Fruit fly (Drosophila melanogaster) whole organism, embryonic: ENCODE data around the gene CG42591.
A peak's percentile ranks its signal among the peaks of the same experiment; 100 is the strongest.

ENCODE experiments used
- Atf6 ChIP-seq: fragments of 200-800 bp; sonication (Bioruptor generic); IDR thresholded peaks from 2 replicates; pipeline ENCODE4 v1.3.6; 2022; ENCODE audit warnings: missing biosample characterization, missing genetic modification characterization
- Blimp-1 ChIP-seq: fragments of 200-800 bp; sonication (Bioruptor generic); optimal IDR thresholded peaks from 3 replicates; lab custom pipeline; 2018; ENCODE audit warnings: missing biosample characterization, missing genetic modification characterization, mild to moderate bottlenecking, moderate library complexity, missing genetic modification reagents
- CG10543 ChIP-seq: fragments of 200-800 bp; sonication (Bioruptor generic); optimal IDR thresholded peaks from 3 replicates; lab custom pipeline; 2017; ENCODE audit warnings: missing biosample characterization, mild to moderate bottlenecking, missing genetic modification characterization, moderate library complexity
- CG12769 ChIP-seq: fragments of 200-800 bp; sonication (Bioruptor generic); optimal IDR thresholded peaks from 2 replicates; lab custom pipeline; 2019; ENCODE audit warnings: missing biosample characterization, mild to moderate bottlenecking, missing genetic modification characterization, moderate library complexity
- CG13296 ChIP-seq: fragments of 200-800 bp; sonication (Bioruptor generic); optimal IDR thresholded peaks from 3 replicates; lab custom pipeline; 2018; ENCODE audit warnings: missing biosample characterization, mild to moderate bottlenecking, missing genetic modification characterization
- CG13894 ChIP-seq: fragments of 200-800 bp; sonication (Bioruptor generic); optimal IDR thresholded peaks from 3 replicates; lab custom pipeline; 2018; ENCODE audit warnings: missing biosample characterization, mild to moderate bottlenecking, missing genetic modification characterization, moderate library complexity
- CG15269 ChIP-seq: fragments of 200-800 bp; sonication (Bioruptor generic); optimal IDR thresholded peaks from 2 replicates; lab custom pipeline; 2018; ENCODE audit warnings: missing biosample characterization, mild to moderate bottlenecking, missing genetic modification characterization, moderate library complexity
- CG1529 ChIP-seq: fragments of 200-800 bp; sonication (Bioruptor generic); optimal IDR thresholded peaks from 3 replicates; lab custom pipeline; 2018; ENCODE audit warnings: missing biosample characterization, missing genetic modification characterization
- CG17361 ChIP-seq: fragments of 200-800 bp; sonication (Bioruptor generic); IDR thresholded peaks from 3 replicates; pipeline ENCODE4 v1.3.6; 2022; ENCODE audit warnings: missing biosample characterization, missing genetic modification characterization
- CG17802 ChIP-seq: fragments of 200-800 bp; sonication (Bioruptor generic); optimal IDR thresholded peaks from 2 replicates; lab custom pipeline; 2018; ENCODE audit warnings: missing biosample characterization, mild to moderate bottlenecking, missing genetic modification characterization, moderate library complexity
- CG2678 ChIP-seq: fragments of 200-800 bp; sonication (Bioruptor generic); optimal IDR thresholded peaks from 3 replicates; lab custom pipeline; 2019; ENCODE audit warnings: missing biosample characterization, mild to moderate bottlenecking, missing genetic modification characterization, moderate library complexity
- CG6813 ChIP-seq: fragments of 200-800 bp; sonication (Bioruptor generic); optimal IDR thresholded peaks from 2 replicates; lab custom pipeline; 2017; ENCODE audit warnings: missing biosample characterization, missing genetic modification characterization, mild to moderate bottlenecking, moderate library complexity, missing genetic modification reagents
- CG8290 ChIP-seq, 3 experiments: fragments of 200-800 bp; sonication (Bioruptor generic); optimal IDR thresholded peaks; 2 replicates each; lab custom pipeline; 2016 to 2019; ENCODE audit warnings: missing biosample characterization in 3 of 3, missing genetic modification characterization in 3 of 3, mild to moderate bottlenecking in 2 of 3, moderate library complexity in 1 of 3
- CoRest ChIP-seq: fragments of 200-800 bp; sonication (Bioruptor generic); optimal IDR thresholded peaks from 3 replicates; lab custom pipeline; 2018; ENCODE audit warnings: missing biosample characterization, mild to moderate bottlenecking, missing genetic modification characterization, moderate library complexity
- Deaf1 ChIP-seq: fragments of 200-800 bp; optimal IDR thresholded peaks from 3 replicates; lab custom pipeline; 2019; ENCODE audit warnings: missing biosample characterization, mild to moderate bottlenecking, missing genetic modification characterization, moderate library complexity
- E2f1 ChIP-seq: fragments of 200-800 bp; sonication (Bioruptor generic); IDR thresholded peaks from 2 replicates; pipeline ENCODE4 v1.3.6; 2022; ENCODE audit warnings: missing biosample characterization, missing genetic modification characterization
- Eip74EF ChIP-seq, 2 experiments: fragments of 200-800 bp in 1 of 2; fragments of >200 bp in 1 of 2; sonication (Bioruptor generic) in 1 of 2; optimal IDR thresholded peaks; 2 replicates each; lab custom pipeline; 2017 to 2019; ENCODE audit warnings: missing biosample characterization in 2 of 2, missing genetic modification characterization in 2 of 2, mild to moderate bottlenecking in 1 of 2, moderate library complexity in 1 of 2
- Fer1 ChIP-seq: fragments of 200-800 bp; sonication (Bioruptor generic); optimal IDR thresholded peaks from 2 replicates; lab custom pipeline; 2017; ENCODE audit warnings: missing biosample characterization, mild to moderate bottlenecking, missing genetic modification characterization
- GATAe ChIP-seq: fragments of 200-800 bp; sonication (Bioruptor generic); conservative IDR thresholded peaks from 2 replicates; pipeline ENCODE4 v1.3.6; 2022; ENCODE audit warnings: missing biosample characterization, missing genetic modification characterization
- Hey ChIP-seq: fragments of 200-800 bp; sonication (Bioruptor generic); optimal IDR thresholded peaks from 3 replicates; lab custom pipeline; 2018; ENCODE audit warnings: missing biosample characterization, mild to moderate bottlenecking, missing genetic modification characterization
- Med ChIP-seq: fragments of 200-800 bp; sonication (Bioruptor generic); peaks from one replicate; lab custom pipeline; 2016; ENCODE audit warnings: missing biosample characterization, missing genetic modification characterization, mild to moderate bottlenecking, inconsistent platforms, moderate library complexity
- Pdp1 ChIP-seq, 2 experiments: fragments of 200-800 bp; sonication (Bioruptor generic); optimal IDR thresholded peaks; 3 replicates each; lab custom pipeline; 2016; ENCODE audit warnings: missing biosample characterization in 2 of 2, missing genetic modification characterization in 2 of 2, mild to moderate bottlenecking in 1 of 2, moderate library complexity in 1 of 2
- Sry-δ ChIP-seq: fragments of 200-800 bp; sonication (Bioruptor generic); optimal IDR thresholded peaks from 2 replicates; lab custom pipeline; 2016; ENCODE audit warnings: missing biosample characterization, missing genetic modification characterization
- abd-A ChIP-seq: fragments of 200-800 bp; sonication (Bioruptor generic); optimal IDR thresholded peaks from 3 replicates; lab custom pipeline; 2019; ENCODE audit warnings: missing biosample characterization, mild to moderate bottlenecking, missing genetic modification characterization, moderate library complexity
- amos ChIP-seq: fragments of 200-800 bp; sonication (Bioruptor generic); IDR thresholded peaks from 2 replicates; pipeline ENCODE4 v1.3.6; 2022; ENCODE audit warnings: missing biosample characterization, missing genetic modification characterization; ENCODE audit not compliant: partially characterized antibody
- az2 ChIP-seq: fragments of 200-800 bp; sonication (Bioruptor generic); optimal IDR thresholded peaks from 3 replicates; lab custom pipeline; 2016; ENCODE audit warnings: missing biosample characterization, missing genetic modification characterization
- caup ChIP-seq: fragments of 200-800 bp; sonication (Bioruptor generic); optimal IDR thresholded peaks from 3 replicates; lab custom pipeline; 2017; ENCODE audit warnings: missing biosample characterization, mild to moderate bottlenecking, missing genetic modification characterization, moderate library complexity; ENCODE audit not compliant: severe bottlenecking
- chinmo ChIP-seq: fragments of 200-800 bp; sonication (Bioruptor generic); IDR thresholded peaks from 4 replicates; pipeline ENCODE4 v1.3.6; 2022; ENCODE audit warnings: missing biosample characterization, missing genetic modification characterization; ENCODE audit not compliant: partially characterized antibody
- ci ChIP-seq: fragments of 200-800 bp; sonication (Bioruptor generic); IDR thresholded peaks from 3 replicates; pipeline ENCODE4 v1.3.6; 2022; ENCODE audit warnings: missing biosample characterization, missing genetic modification characterization
- dysf ChIP-seq: fragments of 200-800 bp; sonication (Bioruptor generic); IDR thresholded peaks from 3 replicates; pipeline ENCODE4 v1.3.6; 2022; ENCODE audit warnings: missing biosample characterization, missing genetic modification characterization
- grn ChIP-seq: fragments of 200-800 bp; sonication (Bioruptor generic); optimal IDR thresholded peaks from 3 replicates; lab custom pipeline; 2017; ENCODE audit warnings: missing biosample characterization, missing genetic modification characterization
- knrl ChIP-seq: fragments of 200-800 bp; sonication (Bioruptor generic); IDR thresholded peaks from 3 replicates; pipeline ENCODE4 v1.3.6; 2022; ENCODE audit warnings: missing biosample characterization, missing genetic modification characterization; ENCODE audit not compliant: partially characterized antibody
- lab ChIP-seq: fragments of 200-800 bp; sonication (Bioruptor generic); optimal IDR thresholded peaks from 3 replicates; lab custom pipeline; 2017; ENCODE audit warnings: missing biosample characterization, missing genetic modification characterization, mild to moderate bottlenecking, moderate library complexity, missing genetic modification reagents
- mld ChIP-seq: fragments of 200-800 bp; sonication (Bioruptor generic); IDR thresholded peaks from 3 replicates; pipeline ENCODE4 v1.3.6; 2022; ENCODE audit warnings: missing biosample characterization, missing genetic modification characterization; ENCODE audit not compliant: partially characterized antibody
- oc ChIP-seq: fragments of 200-800 bp; sonication (Bioruptor generic); optimal IDR thresholded peaks from 2 replicates; lab custom pipeline; 2018; ENCODE audit warnings: missing biosample characterization, mild to moderate bottlenecking, missing genetic modification characterization, moderate library complexity
- otp ChIP-seq: fragments of 200-800 bp; sonication (Bioruptor generic); IDR thresholded peaks from 3 replicates; pipeline ENCODE4, ENCODE4 v1.3.6; 2022; ENCODE audit warnings: missing biosample characterization, missing genetic modification characterization
- sd ChIP-seq: fragments of 200-800 bp; sonication (Bioruptor generic); optimal IDR thresholded peaks from 3 replicates; lab custom pipeline; 2018; ENCODE audit warnings: missing biosample characterization, mild to moderate bottlenecking, missing genetic modification characterization, moderate library complexity
- vvl ChIP-seq: fragments of 200-800 bp; sonication (Bioruptor generic); IDR thresholded peaks from 2 replicates; pipeline ENCODE4 v1.3.6; 2022; ENCODE audit warnings: missing biosample characterization, missing genetic modification characterization
- wek ChIP-seq: fragments of 200-800 bp; sonication (Bioruptor generic); optimal IDR thresholded peaks from 3 replicates; lab custom pipeline; 2018; ENCODE audit warnings: missing biosample characterization, mild to moderate bottlenecking, missing genetic modification characterization, moderate library complexity

CG42591 gene

DNA sequence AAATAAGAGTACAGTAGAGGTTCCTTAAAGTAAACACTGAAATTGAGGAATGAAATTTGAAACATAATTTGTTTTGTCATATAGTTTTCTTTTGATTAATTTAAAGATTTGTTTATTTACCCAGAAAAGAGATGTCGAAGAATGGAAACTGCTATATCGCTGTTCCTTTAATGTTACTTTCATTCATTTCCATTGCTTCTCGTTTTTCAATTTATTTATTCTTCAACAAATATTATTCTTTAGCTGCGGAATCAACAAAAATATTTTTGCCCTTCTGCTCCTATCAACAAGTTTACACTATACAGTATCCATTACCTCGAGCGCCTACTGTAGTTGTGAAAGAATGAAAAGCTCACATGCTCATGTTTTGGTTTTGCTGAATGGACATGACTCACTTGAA, 6.4 kb upstream of the CG42591 start (continued):
- 0 out of 3 replicates have a peak, but pooled peaks have one; percentile 26 for TF ChIP-seq CG17361 (GFP tag; lab: Robert Waterston, UW)
- TF ChIP-seq knrl (GFP tag; lab: Robert Waterston, UW): no peak
- no peak for TF ChIP-seq CG1529 (GFP tag; lab: Kevin White, UChicago)
- TF ChIP-seq Sry-δ (GFP tag; lab: Kevin White, UChicago): no peak
- peak; percentile 6 for TF ChIP-seq CoRest
- 0 out of 2 replicates have a peak, but pooled peaks have one; percentile 10 for TF ChIP-seq Atf6 (GFP tag; lab: Robert Waterston, UW)
- no peak for TF ChIP-seq grn (GFP tag; lab: Kevin White, UChicago)
- peak; percentile 4 for TF ChIP-seq caup (GFP tag; lab: Kevin White, UChicago)
- TF ChIP-seq Blimp-1 (GFP tag; lab: Kevin White, UChicago): peak; percentile 27
- peak; percentile 39; the same call in 1 of the 3 replicates for TF ChIP-seq dysf (GFP tag; lab: Robert Waterston, UW)
- no peak for TF ChIP-seq Hey (tag; lab: Kevin White, UChicago)

DNA sequence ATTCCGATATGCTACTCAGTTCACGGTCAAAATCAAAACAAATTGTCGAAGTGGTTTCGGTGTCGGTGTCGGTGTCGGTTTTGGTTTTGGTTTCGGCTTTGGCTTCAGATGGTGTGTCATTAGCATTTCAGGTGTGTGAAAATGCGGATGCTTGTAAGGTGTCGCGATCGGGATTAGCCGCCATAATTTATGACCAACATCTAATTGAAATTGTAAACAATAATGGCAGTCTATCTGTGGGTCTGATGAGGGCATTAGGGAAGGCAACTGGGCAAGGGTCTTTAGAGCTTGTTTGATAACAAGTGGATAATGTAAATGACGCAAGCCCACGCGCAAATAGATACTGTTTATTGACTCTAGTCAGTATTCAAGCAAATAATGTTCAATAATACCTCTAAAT, 5.2 kb upstream of the CG42591 start:
- no peak for TF ChIP-seq CG17802 (tag; lab: Kevin White, UChicago)
- no peak for TF ChIP-seq E2f1
- TF ChIP-seq caup (GFP tag; lab: Kevin White, UChicago): peak; percentile 24
- TF ChIP-seq CG12769 (tag; lab: Kevin White, UChicago): peak; percentile 2
- no peak for TF ChIP-seq amos (GFP tag; lab: Robert Waterston, UW)
- TF ChIP-seq ci: peak; percentile 38; the same call in 1 of the 3 replicates
- peak; percentile 48 for TF ChIP-seq CG13894 (tag; lab: Kevin White, UChicago)
- TF ChIP-seq lab (GFP tag; lab: Kevin White, UChicago): peak; percentile 32
- peak; percentile 12 for TF ChIP-seq CG2678 (tag; lab: Kevin White, UChicago)
- no peak for TF ChIP-seq GATAe (GFP tag; lab: Robert Waterston, UW)
- TF ChIP-seq otp (GFP tag; lab: Robert Waterston, UW): 0 out of 3 replicates have a peak, but pooled peaks have one; percentile 55
- TF ChIP-seq wek (GFP tag; lab: Kevin White, UChicago): peak; percentile 19
- peak in 1 of 2 experiments; percentile 23 for TF ChIP-seq Pdp1 (GFP tag; optimal IDR thresholded peaks at IDR 0.05; lab: Kevin White, UChicago)
- peak; percentile 5 for TF ChIP-seq CG13296 (GFP tag; lab: Kevin White, UChicago)
- peak; percentile 9 for TF ChIP-seq CG6813 (GFP tag; lab: Kevin White, UChicago)
- TF ChIP-seq abd-A (tag; lab: Kevin White, UChicago): peak; percentile 14
- peak; percentile 14 for TF ChIP-seq Med (GFP tag; lab: Kevin White, UChicago)
- TF ChIP-seq oc (tag; lab: Kevin White, UChicago): peak; percentile 74
- peak; percentile 67 for TF ChIP-seq sd
- TF ChIP-seq CG15269: peak; percentile 53
- peak; percentile 48; the same call in 1 of the 2 replicates for TF ChIP-seq vvl (GFP tag; lab: Robert Waterston, UW)
- no peak for TF ChIP-seq az2
- TF ChIP-seq CG10543 (GFP tag; lab: Kevin White, UChicago): peak; percentile 10
- TF ChIP-seq CG8290 (GFP tag; optimal IDR thresholded peaks at IDR 0.05; lab: Kevin White, UChicago): no peak
- TF ChIP-seq CG8290 (tag; optimal IDR thresholded peaks at IDR 0.05; lab: Kevin White, UChicago): peak in 1 of 2 experiments; percentile 15
- TF ChIP-seq Fer1 (GFP tag; lab: Kevin White, UChicago): peak; percentile 11
- TF ChIP-seq chinmo (GFP tag; lab: Robert Waterston, UW): peak; percentile 67; the same call in 1 of the 4 replicates
- TF ChIP-seq Eip74EF (GFP tag; optimal IDR thresholded peaks at IDR 0.05; lab: Kevin White, UChicago): peak in 1 of 2 experiments; percentile 64
- peak; percentile 2 for TF ChIP-seq Deaf1 (tag; lab: Kevin White, UChicago)
- TF ChIP-seq mld: no peak
